Worm (Caenorhabditis elegans): ENCODE results near the gene let-767.

let-767 gene

ce11 chrIII:6374947-6375415 is 35.2 kb upstream of the let-767 start, which contains the start of the genes rps-13 and nfx-1 (continued):
- peak; percentile 72 for TF ChIP-seq sma-9 (GFP tag; optimal IDR thresholded peaks at IDR 0.05)
- no peak for TF ChIP-seq sma-9 (tag; optimal IDR thresholded peaks at IDR 0.05)
- no peak for TF ChIP-seq peb-1 (tag; optimal IDR thresholded peaks at IDR 0.05)
- TF ChIP-seq skn-1 (tag; optimal IDR thresholded peaks at IDR 0.05) = peak; percentile 37
- TF ChIP-seq alr-1 (tag; optimal IDR thresholded peaks at IDR 0.05) = no peak
- peak; percentile 38 to 39 for TF ChIP-seq mdl-1 (tag; optimal IDR thresholded peaks at IDR 0.05)
- TF ChIP-seq lsy-2 (tag; optimal IDR thresholded peaks at IDR 0.05) = peak; percentile 96 to 99
- peak; percentile 54 for TF ChIP-seq F13H6.1 (tag; optimal IDR thresholded peaks at IDR 0.05)
- TF ChIP-seq nhr-77 (tag; optimal IDR thresholded peaks at IDR 0.05) = no peak
- TF ChIP-seq nhr-129 (tag; optimal IDR thresholded peaks at IDR 0.05) = peak; percentile 99
- TF ChIP-seq ZK546.5 (tag; optimal IDR thresholded peaks at IDR 0.05) = peak; percentile 28
- peak; percentile 77 for TF ChIP-seq gmeb-1 (tag; optimal IDR thresholded peaks at IDR 0.05)
- peak; percentile 73 for TF ChIP-seq nhr-25 (tag; optimal IDR thresholded peaks at IDR 0.05)
- peak; percentile 31 for TF ChIP-seq ceh-82 (tag; optimal IDR thresholded peaks at IDR 0.05)
- no peak for TF ChIP-seq ceh-16 (tag; optimal IDR thresholded peaks at IDR 0.05)
- TF ChIP-seq snpc-4 (tag; optimal IDR thresholded peaks at IDR 0.05) = no peak
- TF ChIP-seq lin-13 (GFP tag; optimal IDR thresholded peaks at IDR 0.05) = peak; percentile 79
- TF ChIP-seq nhr-12 (tag; optimal IDR thresholded peaks at IDR 0.05) = no peak
- TF ChIP-seq nhr-10 (tag; optimal IDR thresholded peaks at IDR 0.05) = peak; percentile 17
- TF ChIP-seq lin-11 (tag; optimal IDR thresholded peaks at IDR 0.05) = peak; percentile 61
- TF ChIP-seq fos-1 (tag; optimal IDR thresholded peaks at IDR 0.05) = peak; percentile 77
- TF ChIP-seq nhr-23 (tag; optimal IDR thresholded peaks at IDR 0.05) = no peak

ce11 chrIII:6373850-6374474 is 34.2 kb upstream of the let-767 start:
- TF ChIP-seq unc-39 (tag; optimal IDR thresholded peaks at IDR 0.05) (no peak), mdl-1 (tag; optimal IDR thresholded peaks at IDR 0.05) (no peak), nhr-21 (tag; optimal IDR thresholded peaks at IDR 0.05) (no peak), unc-55 (GFP tag; optimal IDR thresholded peaks at IDR 0.05) (no peak), snpc-4 (tag; optimal IDR thresholded peaks at IDR 0.05) (no peak), crh-2 (tag; optimal IDR thresholded peaks at IDR 0.05) (no peak), mbf-1 (tag; optimal IDR thresholded peaks at IDR 0.05) (no peak), zag-1 (tag; optimal IDR thresholded peaks at IDR 0.05) (no peak), ama-1 (optimal IDR thresholded peaks at IDR 0.05) (no peak), peb-1 (tag; optimal IDR thresholded peaks at IDR 0.05) (no peak), nhr-10 (tag; optimal IDR thresholded peaks at IDR 0.05) (no peak), alr-1 (tag; optimal IDR thresholded peaks at IDR 0.05) (no peak), gmeb-1 (tag; optimal IDR thresholded peaks at IDR 0.05) (no peak), lin-11 (tag; optimal IDR thresholded peaks at IDR 0.05) (no peak), lin-39 (tag; optimal IDR thresholded peaks at IDR 0.05) (no peak), ceh-16 (tag; optimal IDR thresholded peaks at IDR 0.05) (no peak), egl-27 (tag; optimal IDR thresholded peaks at IDR 0.05) (no peak), sma-3 (GFP tag; optimal IDR thresholded peaks at IDR 0.05) (no peak), nhr-6 (tag; optimal IDR thresholded peaks at IDR 0.05) (no peak)

ce11 chrIII:6368524-6368923 is 28.8 kb upstream of the let-767 start:
- no peak for TF ChIP-seq ceh-16 (tag; optimal IDR thresholded peaks at IDR 0.05)
- TF ChIP-seq ama-1 (optimal IDR thresholded peaks at IDR 0.05) = no peak
- TF ChIP-seq ZK546.5 (tag; optimal IDR thresholded peaks at IDR 0.05) = no peak
- TF ChIP-seq crh-2 (tag; optimal IDR thresholded peaks at IDR 0.05) = no peak
- no peak for TF ChIP-seq fos-1 (tag; optimal IDR thresholded peaks at IDR 0.05)
- TF ChIP-seq snpc-4 (tag; optimal IDR thresholded peaks at IDR 0.05) = no peak
- no peak for TF ChIP-seq blmp-1 (tag; optimal IDR thresholded peaks at IDR 0.05; ENCODE audit: insufficient read depth)
- no peak for TF ChIP-seq nhr-12 (tag; optimal IDR thresholded peaks at IDR 0.05)
- TF ChIP-seq nhr-23 (tag; optimal IDR thresholded peaks at IDR 0.05) = no peak
- no peak for TF ChIP-seq lsy-2 (tag; optimal IDR thresholded peaks at IDR 0.05)

- TF ChIP-seq sem-4 (tag; optimal IDR thresholded peaks at IDR 0.05) (no peak), mdl-1 (tag; optimal IDR thresholded peaks at IDR 0.05) (no peak), snpc-4 (tag; optimal IDR thresholded peaks at IDR 0.05) (no peak), ceh-16 (tag; optimal IDR thresholded peaks at IDR 0.05) (no peak), lin-39 (tag; optimal IDR thresholded peaks at IDR 0.05) (no peak), lin-11 (tag; optimal IDR thresholded peaks at IDR 0.05) (no peak), sma-9 (GFP tag; optimal IDR thresholded peaks at IDR 0.05) (no peak), sma-9 (tag; optimal IDR thresholded peaks at IDR 0.05) (no peak), elt-3 (tag; optimal IDR thresholded peaks at IDR 0.05) (no peak), nhr-129 (tag; optimal IDR thresholded peaks at IDR 0.05) (peak; percentile 45), dmd-4 (tag; optimal IDR thresholded peaks at IDR 0.05) (no peak), peb-1 (tag; optimal IDR thresholded peaks at IDR 0.05) (no peak), nhr-21 (tag; optimal IDR thresholded peaks at IDR 0.05) (no peak), nhr-12 (tag; optimal IDR thresholded peaks at IDR 0.05) (no peak), zag-1 (tag; optimal IDR thresholded peaks at IDR 0.05) (no peak), fos-1 (tag; optimal IDR thresholded peaks at IDR 0.05) (no peak), Y55F3AM.14 (GFP tag; optimal IDR thresholded peaks at IDR 0.05) (no peak), lsy-2 (tag; optimal IDR thresholded peaks at IDR 0.05) (peak in 1 of 2 experiments; percentile 63), ZK546.5 (tag; optimal IDR thresholded peaks at IDR 0.05) (no peak), aly-2 (tag; optimal IDR thresholded peaks at IDR 0.05) (no peak), unc-55 (GFP tag; optimal IDR thresholded peaks at IDR 0.05) (peak; percentile 24), lin-13 (GFP tag; optimal IDR thresholded peaks at IDR 0.05) (no peak), nhr-237 (tag; optimal IDR thresholded peaks at IDR 0.05) (no peak), alr-1 (tag; optimal IDR thresholded peaks at IDR 0.05) (no peak), F13H6.1 (tag; optimal IDR thresholded peaks at IDR 0.05) (no peak), ztf-11 (tag; optimal IDR thresholded peaks at IDR 0.05) (no peak), gmeb-1 (tag; optimal IDR thresholded peaks at IDR 0.05) (no peak), blmp-1 (tag; optimal IDR thresholded peaks at IDR 0.05; ENCODE audit: insufficient read depth) (no peak), mab-5 (tag; optimal IDR thresholded peaks at IDR 0.05) (no peak), nhr-11 (tag; optimal IDR thresholded peaks at IDR 0.05) (no peak)
Measured at ce11 chrIII:6367712-6368111, 27.9 kb upstream of the let-767 start, which contains the start of the genes C56G2.15 and thoc-2. TSS of gene C56G2.15 (minus strand) at chrIII:6367899. TSS of gene thoc-2 (plus strand) at chrIII:6368042.

Measured in whole organism, L2 larva.